Worm (Caenorhabditis elegans) whole organism, L4 larva: ENCODE results near the gene C35C5.9.

Experiments used
- Y5F2A.4 ChIP-seq: fragments of 200-800 bp; sonication (Bioruptor generic); optimal IDR thresholded peaks from 2 replicates; lab custom pipeline; 2018; ENCODE audit warnings: mild to moderate bottlenecking, missing genetic modification characterization, missing compliant biosample characterization
- fos-1 ChIP-seq: fragments of 150-350 bp; optimal IDR thresholded peaks from 2 replicates; lab custom pipeline; 2014; ENCODE audit warnings: missing biosample characterization, missing genetic modification characterization
- gei-8 ChIP-seq: fragments of 200-800 bp; sonication (Bioruptor generic); optimal IDR thresholded peaks from 2 replicates; lab custom pipeline; 2018; ENCODE audit warnings: mild to moderate bottlenecking, missing genetic modification characterization, missing compliant biosample characterization
- mdl-1 ChIP-seq, 2 experiments: fragments of 150-350 bp in 1 of 2; sonication (generic microtip) in 1 of 2; optimal IDR thresholded peaks; 2 replicates each; lab custom pipeline; 2014 to 2017; ENCODE audit warnings: missing biosample characterization in 2 of 2, missing genetic modification characterization in 2 of 2
- mep-1 ChIP-seq: fragments of 150-350 bp; sonication (generic microtip); optimal IDR thresholded peaks from 3 replicates; lab custom pipeline; 2014; ENCODE audit warnings: missing biosample characterization, missing genetic modification characterization
- nhr-102 ChIP-seq: sonication (generic microtip); optimal IDR thresholded peaks from 2 replicates; lab custom pipeline; 2016; ENCODE audit warnings: mild to moderate bottlenecking, missing genetic modification characterization, moderate library complexity, missing compliant biosample characterization
- nhr-237 ChIP-seq: sonication (generic microtip); optimal IDR thresholded peaks from 2 replicates; lab custom pipeline; 2017; ENCODE audit warnings: missing biosample characterization, missing genetic modification characterization

DNA sequence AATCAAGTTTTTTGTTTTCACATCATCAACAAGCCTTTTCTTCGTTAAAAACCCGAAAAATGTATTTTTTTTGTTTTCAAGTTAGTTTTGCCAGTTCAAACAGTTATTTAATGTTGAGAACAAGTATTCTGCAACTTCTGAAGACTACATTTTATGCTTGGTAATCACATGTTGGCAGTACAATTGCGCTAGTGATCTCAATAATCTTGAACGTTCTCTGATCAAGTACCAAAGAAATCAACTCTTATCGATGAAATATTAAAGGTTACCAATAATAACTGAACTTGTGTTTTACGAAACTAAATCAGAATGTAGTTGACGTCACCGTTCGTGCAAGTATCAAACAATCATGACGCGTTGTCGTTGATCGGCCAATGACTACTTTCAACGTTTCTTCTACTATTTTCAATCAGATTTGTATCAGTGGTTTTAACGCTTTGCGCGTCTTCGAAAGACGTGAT lies 2.8 kb upstream of the C35C5.9 start, which contains the start of gene C35C5.8:
- TF ChIP-seq nhr-237, result no peak
- no peak for TF ChIP-seq Y5F2A.4 (GFP tag; lab: Kevin White, UChicago)
- no peak for TF ChIP-seq nhr-102 (tag; lab: Kevin White, UChicago)
- peak in 1 of 2 experiments; percentile 17 for TF ChIP-seq mdl-1 (tag; optimal IDR thresholded peaks at IDR 0.05; lab: Kevin White, UChicago)
- TF ChIP-seq fos-1 (tag; lab: Kevin White, UChicago), result no peak
- TF ChIP-seq mep-1 (tag; lab: Kevin White, UChicago), result no peak
- no peak for TF ChIP-seq gei-8
